Worm (Caenorhabditis elegans) whole organism, L4/young adult: ENCODE measurements around the gene nmgp-1.

ENCODE experiments used
- W03F9.2 ChIP-seq: fragments of 150-350 bp; optimal IDR thresholded peaks from 2 replicates; lab custom pipeline; 2014; ENCODE audit warnings: missing biosample characterization, missing genetic modification characterization
- dao-5 ChIP-seq: sonication (generic microtip); optimal IDR thresholded peaks from 2 replicates; lab custom pipeline; 2016; ENCODE audit warnings: missing genotype, missing genetic modification characterization, moderate library complexity, missing compliant biosample characterization
- him-1 ChIP-seq: sonication (generic microtip); optimal IDR thresholded peaks from 2 replicates; lab custom pipeline; 2016; ENCODE audit warnings: missing genotype, missing genetic modification reagents, missing genetic modification characterization, missing compliant biosample characterization

ce11 chrII:6309198-6309597, 48.5 kb downstream of the nmgp-1 start, which contains the start of gene glb-10:
- TF ChIP-seq him-1 (tag; lab: Kevin White, UChicago) (no peak), W03F9.2 (tag; lab: Kevin White, UChicago) (no peak), dao-5 (tag; lab: Kevin White, UChicago) (no peak)
